Worm (Caenorhabditis elegans) whole organism, mixed stage, embryonic: ENCODE data around the gene rnp-7.

Experiments used
- lin-13 ChIP-seq: fragments of 150-350 bp; optimal IDR thresholded peaks from 2 replicates; lab custom pipeline; 2014; ENCODE audit warnings: missing biosample characterization, missing genetic modification characterization
- nhr-28 ChIP-seq: fragments of 150-350 bp; optimal IDR thresholded peaks from 2 replicates; lab custom pipeline; 2014; ENCODE audit warnings: missing biosample characterization, missing genetic modification characterization

ce11 chrIII:7144749-7145148 lies 16.2 kb downstream of the rnp-7 start, which contains the start of gene glr-2:
- TF ChIP-seq lin-13 (tag; lab: Kevin White, UChicago) (no peak), nhr-28 (no peak)
